Worm (Caenorhabditis elegans): ENCODE measurements around the gene zyg-8.
A peak's percentile ranks its signal among the peaks of the same experiment; 100 is the strongest.

zyg-8 gene

ce11 chrIII:12059521-12059920 lies 2.0 kb upstream of the zyg-8 start:
- no peak for TF ChIP-seq mep-1 (tag; optimal IDR thresholded peaks at IDR 0.05)
- TF ChIP-seq zip-2 (tag; optimal IDR thresholded peaks at IDR 0.05): no peak
- no peak for TF ChIP-seq lin-29 (GFP tag; IDR thresholded peaks at IDR 0.05)
- TF ChIP-seq rbr-2 (tag; optimal IDR thresholded peaks at IDR 0.05): no peak
- no peak for TF ChIP-seq tag-97 (GFP tag; IDR thresholded peaks at IDR 0.05)
- TF ChIP-seq nhr-42 (GFP tag; IDR thresholded peaks at IDR 0.05): no peak
- no peak for TF ChIP-seq zfp-3 (GFP tag; conservative IDR thresholded peaks at IDR 0.05)
- TF ChIP-seq T20F7.1 (GFP tag; optimal IDR thresholded peaks at IDR 0.05): no peak
- TF ChIP-seq Y5F2A.4 (GFP tag; optimal IDR thresholded peaks at IDR 0.05): no peak
- TF ChIP-seq Y75B8A.6 (GFP tag; IDR thresholded peaks at IDR 0.05): no peak
- TF ChIP-seq dmd-8 (GFP tag; IDR thresholded peaks at IDR 0.05): no peak
- TF ChIP-seq hlh-11 (tag; optimal IDR thresholded peaks at IDR 0.05): no peak
- no peak for TF ChIP-seq F49E8.2 (tag; optimal IDR thresholded peaks at IDR 0.05; ENCODE audit: borderline replicate concordance)
- TF ChIP-seq nhr-6 (tag; optimal IDR thresholded peaks at IDR 0.05): no peak
- TF ChIP-seq R02D3.7 (tag; optimal IDR thresholded peaks at IDR 0.05): no peak
- no peak for TF ChIP-seq nhr-111 (GFP tag; optimal IDR thresholded peaks at IDR 0.05)
- TF ChIP-seq F26F4.8 (GFP tag; conservative IDR thresholded peaks at IDR 0.05): no peak

- TF ChIP-seq hmg-1.1 (GFP tag; IDR thresholded peaks at IDR 0.05): 0 out of 2 replicates have a peak, but pooled peaks have one; percentile 23
- no peak for TF ChIP-seq F10B5.3 (tag; optimal IDR thresholded peaks at IDR 0.05)
- TF ChIP-seq egl-43 (GFP tag; IDR thresholded peaks at IDR 0.05): peak; percentile 39; the same call in 1 of the 2 replicates
- TF ChIP-seq aha-1 (tag): peak; percentile 60
- TF ChIP-seq fkh-10 (GFP tag; optimal IDR thresholded peaks at IDR 0.05): no peak
- no peak for TF ChIP-seq cey-2 (tag; optimal IDR thresholded peaks at IDR 0.05; ENCODE audit: borderline replicate concordance, insufficient read depth)
- TF ChIP-seq madf-9 (GFP tag; conservative IDR thresholded peaks at IDR 0.05): no peak
- TF ChIP-seq ZK337.2 (GFP tag; IDR thresholded peaks at IDR 0.05): no peak
- TF ChIP-seq snpc-4 (tag; optimal IDR thresholded peaks at IDR 0.05): no peak
- TF ChIP-seq egl-27 (tag; optimal IDR thresholded peaks at IDR 0.05): no peak
- peak; percentile 74 for TF ChIP-seq set-16 (GFP tag; IDR thresholded peaks at IDR 0.05)
- TF ChIP-seq gei-8 (GFP tag; optimal IDR thresholded peaks at IDR 0.05): no peak
- no peak for TF ChIP-seq mep-1 (tag; optimal IDR thresholded peaks at IDR 0.05)
- no peak for TF ChIP-seq nhr-102 (tag; optimal IDR thresholded peaks at IDR 0.05)
These were observed 1.4 kb upstream of the zyg-8 start for ce11 chrIII:12060092-12060491.

DNA sequence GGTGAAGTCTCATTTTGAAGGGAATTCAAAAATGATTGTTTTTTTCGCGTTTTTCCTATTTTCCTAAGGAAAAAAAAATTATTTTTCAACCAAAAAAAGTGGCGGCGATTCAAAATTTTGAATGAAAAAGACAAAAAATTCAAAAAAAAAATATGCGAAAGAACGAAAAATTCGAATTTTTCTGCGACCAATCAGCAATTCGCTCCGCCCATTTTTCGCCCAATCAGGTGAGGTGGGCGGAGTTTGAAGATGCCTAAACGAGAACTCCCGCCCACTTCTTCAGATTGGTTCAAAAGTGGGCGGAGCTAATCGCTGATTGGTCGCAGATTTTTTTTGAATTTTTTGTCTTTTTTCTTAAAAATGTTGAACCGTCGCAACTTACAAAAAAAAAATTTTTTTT lies 2.4 kb downstream of the zyg-8 start:
- TF ChIP-seq aly-2 (tag; optimal IDR thresholded peaks at IDR 0.05) (no peak), Y75B8A.6 (GFP tag; IDR thresholded peaks at IDR 0.05) (no peak), nhr-41 (GFP tag; IDR thresholded peaks at IDR 0.05) (no peak), php-3 (GFP tag; IDR thresholded peaks at IDR 0.05) (no peak), Y48G9A.11 (GFP tag; IDR thresholded peaks at IDR 0.05) (no peak), zfp-3 (GFP tag; conservative IDR thresholded peaks at IDR 0.05) (no peak), dve-1 (tag; optimal IDR thresholded peaks at IDR 0.05; ENCODE audit: insufficient read depth) (no peak), ctbp-1 (GFP tag; IDR thresholded peaks at IDR 0.05) (no peak), T20F7.1 (GFP tag; optimal IDR thresholded peaks at IDR 0.05) (no peak), T26A8.4 (GFP tag; IDR thresholded peaks at IDR 0.05) (no peak), ceh-82 (tag; optimal IDR thresholded peaks at IDR 0.05) (no peak), zip-11 (GFP tag; IDR thresholded peaks at IDR 0.05) (no peak), F44E2.7 (GFP tag; IDR thresholded peaks at IDR 0.05) (no peak), daf-16 (GFP tag; optimal IDR thresholded peaks at IDR 0.05) (no peak), daf-16 (tag; optimal IDR thresholded peaks at IDR 0.05) (no peak), mep-1 (tag; optimal IDR thresholded peaks at IDR 0.05) (no peak), saeg-2 (GFP tag; IDR thresholded peaks at IDR 0.05) (no peak), lin-39 (tag; optimal IDR thresholded peaks at IDR 0.05) (no peak), dmd-6 (GFP tag; IDR thresholded peaks at IDR 0.05) (no peak), nhr-11 (tag; optimal IDR thresholded peaks at IDR 0.05) (no peak)
